Worm (Caenorhabditis elegans) whole organism, young adult: Measurements from ENCODE around the gene str-232.

Experiments used
- B0035.1 ChIP-seq: sonication (generic microtip); optimal IDR thresholded peaks from 2 replicates; lab custom pipeline; 2016; ENCODE audit warnings: missing genetic modification characterization, mild to moderate bottlenecking, missing compliant biosample characterization, missing genotype, missing genetic modification reagents
- F10E7.11 ChIP-seq: sonication (generic microtip); optimal IDR thresholded peaks from 2 replicates; lab custom pipeline; 2017; ENCODE audit warnings: mild to moderate bottlenecking, missing genetic modification characterization, moderate library complexity, missing compliant biosample characterization
- Y53G8AR.9 ChIP-seq: fragments of 200-800 bp; sonication (Bioruptor generic); conservative IDR thresholded peaks from 2 replicates; pipeline ENCODE4 v1.3.6; 2022; ENCODE audit warnings: missing genetic modification reagents, missing genetic modification characterization, missing compliant biosample characterization
- athp-1 ChIP-seq: sonication (generic microtip); optimal IDR thresholded peaks from 2 replicates; lab custom pipeline; 2017; ENCODE audit warnings: mild to moderate bottlenecking, missing genetic modification characterization, missing compliant biosample characterization
- bed-1 ChIP-seq: fragments of 200-800 bp; sonication (Bioruptor generic); IDR thresholded peaks from 2 replicates; pipeline ENCODE4 v1.3.6; 2022; ENCODE audit warnings: missing genetic modification reagents, missing genetic modification characterization, missing compliant biosample characterization
- ccch-3 ChIP-seq: fragments of 200-800 bp; sonication (Bioruptor generic); optimal IDR thresholded peaks from 2 replicates; lab custom pipeline; 2018; ENCODE audit warnings: mild to moderate bottlenecking, missing genetic modification characterization, missing compliant biosample characterization
- ceh-27 ChIP-seq: fragments of 200-800 bp; sonication (Bioruptor generic); optimal IDR thresholded peaks from 2 replicates; lab custom pipeline; 2018; ENCODE audit warnings: mild to moderate bottlenecking, missing genetic modification characterization, moderate library complexity, missing compliant biosample characterization
- ceh-40 ChIP-seq: fragments of 200-800 bp; sonication (Bioruptor generic); IDR thresholded peaks from 2 replicates; pipeline ENCODE4 v1.3.6; 2022; ENCODE audit warnings: missing genetic modification characterization, missing compliant biosample characterization
- ceh-79 ChIP-seq: sonication (generic microtip); optimal IDR thresholded peaks from 2 replicates; lab custom pipeline; 2017; ENCODE audit warnings: mild to moderate bottlenecking, missing genetic modification characterization, missing compliant biosample characterization
- ceh-91 ChIP-seq: fragments of 200-800 bp; sonication (Bioruptor generic); IDR thresholded peaks from 2 replicates; pipeline ENCODE4 v1.3.6; 2022; ENCODE audit warnings: missing genetic modification reagents, missing genetic modification characterization, missing compliant biosample characterization
- dpl-1 ChIP-seq: fragments of 150-350 bp; optimal IDR thresholded peaks from 2 replicates; lab custom pipeline; 2014; ENCODE audit warnings: missing biosample characterization, missing genetic modification reagents, missing genetic modification characterization
- efl-1 ChIP-seq: fragments of 150-350 bp; optimal IDR thresholded peaks from 2 replicates; lab custom pipeline; 2014; ENCODE audit warnings: missing biosample characterization, missing genetic modification reagents, missing genetic modification characterization
- egl-44 ChIP-seq: fragments of 200-800 bp; sonication (Bioruptor generic); IDR thresholded peaks from 2 replicates; pipeline ENCODE4 v1.3.6; 2022; ENCODE audit warnings: missing genetic modification reagents, missing genetic modification characterization, missing compliant biosample characterization
- egrh-3 ChIP-seq: fragments of 200-800 bp; sonication (Bioruptor generic); IDR thresholded peaks from 2 replicates; pipeline ENCODE4 v1.3.6; 2022; ENCODE audit warnings: missing genetic modification reagents, missing genetic modification characterization, missing compliant biosample characterization
- hlh-26 ChIP-seq: fragments of 200-800 bp; sonication (Bioruptor generic); conservative IDR thresholded peaks from 2 replicates; pipeline ENCODE4 v1.3.6; 2022; ENCODE audit warnings: missing genetic modification reagents, missing genetic modification characterization, missing compliant biosample characterization
- hmg-1.2 ChIP-seq: fragments of 200-800 bp; sonication (Bioruptor generic); IDR thresholded peaks from 2 replicates; pipeline ENCODE4 v1.3.6; 2022; ENCODE audit warnings: missing genetic modification reagents, missing genetic modification characterization, missing compliant biosample characterization
- lag-1 ChIP-seq: fragments of 200-800 bp; sonication (Bioruptor generic); IDR thresholded peaks from 2 replicates; pipeline ENCODE4 v1.3.6; 2022; ENCODE audit warnings: missing genetic modification reagents, missing genetic modification characterization, missing compliant biosample characterization
- let-607 ChIP-seq, 2 experiments: fragments of 200-800 bp in 1 of 2; sonication (Bioruptor generic) in 1 of 2; sonication (generic microtip) in 1 of 2; optimal IDR thresholded peaks; 2 replicates each; lab custom pipeline; 2016 to 2018; ENCODE audit warnings: mild to moderate bottlenecking in 2 of 2, missing compliant biosample characterization in 2 of 2, missing genetic modification characterization in 2 of 2, moderate library complexity in 2 of 2, missing genotype in 1 of 2
- lin-26 ChIP-seq: fragments of 200-800 bp; sonication (Bioruptor generic); IDR thresholded peaks from 2 replicates; pipeline ENCODE4 v1.3.6; 2022; ENCODE audit warnings: missing genetic modification reagents, missing genetic modification characterization, missing compliant biosample characterization
- lin-54 ChIP-seq: fragments of 200-800 bp; sonication (Bioruptor generic); optimal IDR thresholded peaks from 2 replicates; lab custom pipeline; 2018; ENCODE audit warnings: mild to moderate bottlenecking, missing genetic modification characterization, missing compliant biosample characterization
- madf-10 ChIP-seq: sonication (generic microtip); optimal IDR thresholded peaks from 2 replicates; lab custom pipeline; 2016; ENCODE audit warnings: mild to moderate bottlenecking, missing genetic modification characterization, missing compliant biosample characterization
- madf-6 ChIP-seq: fragments of 200-800 bp; sonication (Bioruptor generic); IDR thresholded peaks from 2 replicates; pipeline ENCODE4 v1.3.6; 2022; ENCODE audit warnings: missing genetic modification reagents, missing genetic modification characterization, missing compliant biosample characterization
- madf-8 ChIP-seq: fragments of 200-800 bp; sonication (Bioruptor generic); conservative IDR thresholded peaks from 2 replicates; pipeline ENCODE4 v1.3.6; 2022; ENCODE audit warnings: missing genetic modification reagents, missing genetic modification characterization, missing compliant biosample characterization
- mel-28 ChIP-seq: sonication (generic microtip); optimal IDR thresholded peaks from 2 replicates; lab custom pipeline; 2016; ENCODE audit warnings: borderline replicate concordance, mild to moderate bottlenecking, missing genetic modification characterization, missing compliant biosample characterization
- nhr-80 ChIP-seq: sonication (generic microtip); optimal IDR thresholded peaks from 2 replicates; lab custom pipeline; 2016; ENCODE audit warnings: missing genetic modification characterization, missing compliant biosample characterization
- pha-4 ChIP-seq: fragments of 150-350 bp; sonication (generic microtip); optimal IDR thresholded peaks from 2 replicates; lab custom pipeline; 2014; ENCODE audit warnings: missing biosample characterization, missing genetic modification reagents, missing genetic modification characterization
- sea-2 ChIP-seq: fragments of 200-800 bp; sonication (Bioruptor generic); IDR thresholded peaks from 2 replicates; pipeline ENCODE4 v1.3.6; 2022; ENCODE audit warnings: missing genetic modification characterization, missing compliant biosample characterization
- somi-1 ChIP-seq: fragments of 200-800 bp; sonication (Bioruptor generic); optimal IDR thresholded peaks from 2 replicates; lab custom pipeline; 2018; ENCODE audit warnings: mild to moderate bottlenecking, missing genetic modification characterization, missing compliant biosample characterization
- unc-62 ChIP-seq: fragments of 150-350 bp; optimal IDR thresholded peaks from 2 replicates; lab custom pipeline; 2014; ENCODE audit warnings: missing biosample characterization, missing genetic modification reagents, missing genetic modification characterization
- xnd-1 ChIP-seq: sonication (generic microtip); optimal IDR thresholded peaks from 2 replicates; lab custom pipeline; 2016; ENCODE audit warnings: missing genotype, missing genetic modification reagents, missing genetic modification characterization, missing compliant biosample characterization
- zim-3 ChIP-seq: sonication (generic microtip); optimal IDR thresholded peaks from 2 replicates; lab custom pipeline; 2017; ENCODE audit warnings: mild to moderate bottlenecking, missing genetic modification characterization, moderate library complexity, missing compliant biosample characterization
- ztf-25 ChIP-seq: fragments of 200-800 bp; sonication (Bioruptor generic); IDR thresholded peaks from 2 replicates; pipeline ENCODE4 v1.3.6; 2022; ENCODE audit warnings: missing genetic modification reagents, missing genetic modification characterization, missing compliant biosample characterization
- ztf-26 ChIP-seq: sonication (generic microtip); optimal IDR thresholded peaks from 2 replicates; lab custom pipeline; 2017; ENCODE audit warnings: missing genetic modification characterization, missing compliant biosample characterization
- ztf-28 ChIP-seq: fragments of 200-800 bp; sonication (Bioruptor generic); IDR thresholded peaks from 2 replicates; pipeline ENCODE4 v1.3.6; 2022; ENCODE audit warnings: missing genetic modification reagents, missing genetic modification characterization, missing compliant biosample characterization

The str-232 gene

DNA sequence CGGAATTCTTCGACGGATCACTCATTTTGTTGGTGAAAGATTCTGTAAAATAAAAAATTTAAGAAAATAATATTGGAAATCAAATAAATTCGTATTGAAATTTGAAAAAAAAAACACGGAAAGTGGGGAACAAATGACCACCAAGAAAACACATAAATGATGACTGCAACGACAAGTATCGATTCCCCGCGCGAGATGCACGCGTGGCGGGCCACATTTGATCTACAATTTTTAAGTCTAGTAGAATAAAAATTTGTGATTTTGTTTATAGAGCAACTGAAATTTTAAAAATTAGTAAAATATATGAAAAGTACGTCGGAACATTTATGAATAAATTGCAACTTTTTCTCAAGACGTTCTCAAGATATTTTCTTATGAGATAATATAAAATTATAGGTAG, 39.5 kb upstream of the str-232 start, which contains the start of gene F14H3.4:
TSS of gene F14H3.4 (minus strand) at position 42 of the 400 bp plus-strand sequence.
- peak; percentile 88 for TF ChIP-seq madf-6 (GFP tag; lab: Robert Waterston, UW)
- TF ChIP-seq mel-28 (tag; lab: Kevin White, UChicago): no peak
- TF ChIP-seq madf-8 (GFP tag; lab: Robert Waterston, UW): peak; percentile 69
- TF ChIP-seq athp-1 (tag; lab: Kevin White, UChicago): no peak
- TF ChIP-seq lag-1: no peak
- TF ChIP-seq hlh-26 (GFP tag; lab: Robert Waterston, UW): no peak
- TF ChIP-seq dpl-1: peak; percentile 5
- peak; percentile 42 for TF ChIP-seq xnd-1 (tag; lab: Kevin White, UChicago)
- TF ChIP-seq Y53G8AR.9 (GFP tag; lab: Robert Waterston, UW): no peak
- peak; percentile 62 for TF ChIP-seq efl-1
- TF ChIP-seq ceh-27 (GFP tag; lab: Kevin White, UChicago): no peak
- TF ChIP-seq bed-1: no peak
- TF ChIP-seq nhr-80: no peak
- TF ChIP-seq, all 124 proteins: peak for 5

ce11 chrV:16053373-16053772, 37.8 kb upstream of the str-232 start, which contains the start of gene F14H3.3:
Gene F14H3.3, minus strand, starts transcription at chrV:16053473.
- no peak for TF ChIP-seq ccch-3 (GFP tag; lab: Kevin White, UChicago)
- TF ChIP-seq zim-3 (tag; lab: Kevin White, UChicago): no peak
- TF ChIP-seq lin-26 (GFP tag; lab: Robert Waterston, UW): no peak
- no peak for TF ChIP-seq sea-2 (GFP tag; lab: Robert Waterston, UW)
- TF ChIP-seq efl-1: no peak
- TF ChIP-seq unc-62 (GFP tag; lab: Kevin White, UChicago): no peak
- no peak for TF ChIP-seq lin-54 (GFP tag; lab: Kevin White, UChicago)
- TF ChIP-seq, all 124 proteins: peak for 0

DNA sequence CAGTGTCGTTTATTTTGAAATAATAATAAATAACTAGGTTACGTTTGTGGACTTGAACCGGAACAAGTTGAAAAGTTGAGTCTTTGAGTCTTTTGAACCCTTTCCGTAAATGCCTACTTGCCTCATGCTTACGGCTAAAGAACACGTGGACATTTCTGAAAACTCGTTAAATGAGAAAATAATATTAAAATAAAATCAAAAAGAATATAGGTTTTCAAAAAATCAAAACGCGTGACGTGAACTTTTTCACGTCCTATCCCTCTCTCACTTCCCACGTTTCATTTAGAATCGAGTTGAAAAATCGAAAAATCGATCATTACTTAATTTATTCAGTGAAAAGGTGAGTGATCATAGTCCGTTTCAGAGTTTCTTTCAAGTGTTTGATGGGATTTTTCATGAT, 33.6 kb upstream of the str-232 start, which contains the start of gene best-12:
TSS of gene best-12 (plus strand) at position 301 of the 400 bp plus-strand sequence.
- TF ChIP-seq somi-1 (GFP tag; lab: Kevin White, UChicago) (no peak), ceh-40 (GFP tag; lab: Robert Waterston, UW) (no peak), ztf-25 (GFP tag; lab: Robert Waterston, UW) (no peak), F10E7.11 (no peak), madf-10 (no peak), ceh-79 (tag; lab: Kevin White, UChicago) (no peak), ztf-26 (tag; lab: Kevin White, UChicago) (no peak), ceh-91 (GFP tag; lab: Robert Waterston, UW) (no peak), egl-44 (GFP tag; lab: Robert Waterston, UW) (no peak), ztf-28 (no peak), hmg-1.2 (GFP tag; lab: Robert Waterston, UW) (no peak), Y53G8AR.9 (GFP tag; lab: Robert Waterston, UW) (no peak), pha-4 (no peak), egrh-3 (GFP tag; lab: Robert Waterston, UW) (no peak), B0035.1 (no peak)
- TF ChIP-seq, all 124 proteins: peak for 0

- no peak for TF ChIP-seq lin-54 (GFP tag; lab: Kevin White, UChicago)
- no peak for TF ChIP-seq let-607 (tag; optimal IDR thresholded peaks at IDR 0.05; lab: Kevin White, UChicago)
Observed at ce11 chrV:16047508-16047907, 32.0 kb upstream of the str-232 start, which contains the start of gene str-198. Gene str-198, plus strand, starts transcription at chrV:16047808.
